Worm (Caenorhabditis elegans): ENCODE results near the gene H12D21.5.

Gene H12D21.5

ce11 chrV:14848510-14849206, 45.1 kb upstream of the H12D21.5 start (continued):
- TF ChIP-seq ceh-27 (GFP tag; optimal IDR thresholded peaks at IDR 0.05) = no peak
- peak; percentile 68 for TF ChIP-seq unc-62 (GFP tag; optimal IDR thresholded peaks at IDR 0.05)
- peak; percentile 57 to 85 for TF ChIP-seq let-607 (tag; optimal IDR thresholded peaks at IDR 0.05)
- peak; percentile 75 for TF ChIP-seq lin-40 (tag; optimal IDR thresholded peaks at IDR 0.05)
- TF ChIP-seq B0019.2 (GFP tag; conservative IDR thresholded peaks at IDR 0.05) = no peak
- TF ChIP-seq cebp-1 (GFP tag; IDR thresholded peaks at IDR 0.05) = peak; percentile 46; the same call in 1 of the 2 replicates
- peak; percentile 75 for TF ChIP-seq cebp-1 (tag; optimal IDR thresholded peaks at IDR 0.05)
- TF ChIP-seq sptf-2 (GFP tag; optimal IDR thresholded peaks at IDR 0.05) = no peak
- TF ChIP-seq D2030.7 (GFP tag; IDR thresholded peaks at IDR 0.05) = no peak
- no peak for TF ChIP-seq F55B11.4 (tag; optimal IDR thresholded peaks at IDR 0.05; ENCODE audit: borderline replicate concordance, insufficient read depth)
- TF ChIP-seq bed-2 (GFP tag; IDR thresholded peaks at IDR 0.05) = no peak
- no peak for TF ChIP-seq nfya-2 (GFP tag; IDR thresholded peaks at IDR 0.05)
- TF ChIP-seq lir-1 (GFP tag; conservative IDR thresholded peaks at IDR 0.05) = no peak; the same call in 1 of the 2 replicates
- TF ChIP-seq ztf-6 (GFP tag; IDR thresholded peaks at IDR 0.05) = no peak
- TF ChIP-seq xnd-1 (tag; optimal IDR thresholded peaks at IDR 0.05) = no peak
- no peak for TF ChIP-seq madf-6 (GFP tag; IDR thresholded peaks at IDR 0.05)
- peak; percentile 72 for TF ChIP-seq attf-5 (GFP tag; optimal IDR thresholded peaks at IDR 0.05)
- TF ChIP-seq F33H1.4 (GFP tag; IDR thresholded peaks at IDR 0.05) = no peak
- TF ChIP-seq somi-1 (GFP tag; optimal IDR thresholded peaks at IDR 0.05) = peak; percentile 85
- no peak for TF ChIP-seq zfh-2 (GFP tag; conservative IDR thresholded peaks at IDR 0.05)
- peak; percentile 66 for TF ChIP-seq madf-10 (tag; optimal IDR thresholded peaks at IDR 0.05)
- no peak for TF ChIP-seq Y53F4B.3 (GFP tag; IDR thresholded peaks at IDR 0.05)
- peak; percentile 66; the same call in 1 of the 2 replicates for TF ChIP-seq nfyb-1 (GFP tag; IDR thresholded peaks at IDR 0.05)
- TF ChIP-seq pbrm-1 (GFP tag; IDR thresholded peaks at IDR 0.05) = peak; percentile 72; the same call in 1 of the 2 replicates
- no peak for TF ChIP-seq ZK185.1 (tag; optimal IDR thresholded peaks at IDR 0.05; ENCODE audit: poor library complexity, severe bottlenecking)
- TF ChIP-seq gei-17 (GFP tag; optimal IDR thresholded peaks at IDR 0.05) = no peak
- TF ChIP-seq K12H6.12 (tag; optimal IDR thresholded peaks at IDR 0.05) = peak; percentile 33
- no peak for TF ChIP-seq him-1 (tag; optimal IDR thresholded peaks at IDR 0.05)
- no peak for TF ChIP-seq Y56A3A.18 (GFP tag; IDR thresholded peaks at IDR 0.05)
- TF ChIP-seq F39B2.1 (GFP tag; IDR thresholded peaks at IDR 0.05) = no peak
- no peak for TF ChIP-seq efl-1 (GFP tag; optimal IDR thresholded peaks at IDR 0.05)
- no peak for TF ChIP-seq mxl-1 (tag; optimal IDR thresholded peaks at IDR 0.05)
- TF ChIP-seq B0261.1 (tag; optimal IDR thresholded peaks at IDR 0.05) = no peak
- TF ChIP-seq egl-18 (GFP tag; IDR thresholded peaks at IDR 0.05) = no peak
- TF ChIP-seq nhr-80 (tag; optimal IDR thresholded peaks at IDR 0.05) = peak; percentile 61
- TF ChIP-seq F57C9.4 (tag; optimal IDR thresholded peaks at IDR 0.05) = no peak
- TF ChIP-seq dpff-1 (tag; optimal IDR thresholded peaks at IDR 0.05) = no peak
- TF ChIP-seq dpl-1 (GFP tag; optimal IDR thresholded peaks at IDR 0.05) = no peak
- no peak for TF ChIP-seq ccch-3 (GFP tag; optimal IDR thresholded peaks at IDR 0.05)
- TF ChIP-seq hlh-12 (tag; optimal IDR thresholded peaks at IDR 0.05) = no peak
- no peak for TF ChIP-seq fkh-3 (tag; optimal IDR thresholded peaks at IDR 0.05)
- no peak for TF ChIP-seq lsy-27 (tag; optimal IDR thresholded peaks at IDR 0.05; ENCODE audit: borderline replicate concordance, insufficient read depth)
- TF ChIP-seq sdz-38 (tag; optimal IDR thresholded peaks at IDR 0.05) = no peak
- TF ChIP-seq ztf-18 (tag; optimal IDR thresholded peaks at IDR 0.05) = no peak
- TF ChIP-seq rcor-1 (GFP tag; IDR thresholded peaks at IDR 0.05) = no peak
- TF ChIP-seq nhr-179 (tag; optimal IDR thresholded peaks at IDR 0.05) = no peak
- TF ChIP-seq B0336.3 (GFP tag; IDR thresholded peaks at IDR 0.05) = peak; percentile 28; the same call in 1 of the 2 replicates
- TF ChIP-seq cebp-2 (GFP tag; IDR thresholded peaks at IDR 0.05) = no peak
- no peak for TF ChIP-seq athp-1 (tag; optimal IDR thresholded peaks at IDR 0.05)

All from whole organism, young adult.